Fruit fly (Drosophila melanogaster): ENCODE data around the gene CG13070.

CG13070 gene

dm6 chr3L:16228659-16229205 is 34.4 kb upstream of the CG13070 start, which contains the start of gene Tmx3 (continued):
- TF ChIP-seq dsx (GFP tag; optimal IDR thresholded peaks at IDR 0.05; ENCODE audit: poor library complexity, severe bottlenecking) (peak; percentile 83), CG9139 (GFP tag; optimal IDR thresholded peaks at IDR 0.05) (no peak), CG11294 (GFP tag; IDR thresholded peaks at IDR 0.05) (peak; percentile 87), CG6276 (GFP tag; optimal IDR thresholded peaks at IDR 0.05) (no peak), CG10669 (GFP tag; optimal IDR thresholded peaks at IDR 0.05) (peak; percentile 71), CG11902 (GFP tag; optimal IDR thresholded peaks at IDR 0.05) (peak; percentile 64), fkh (GFP tag; optimal IDR thresholded peaks at IDR 0.05) (peak; percentile 98), Blimp-1 (GFP tag; optimal IDR thresholded peaks at IDR 0.05) (peak; percentile 42), Hr38 (GFP tag; optimal IDR thresholded peaks at IDR 0.05) (no peak), acj6 (GFP tag; optimal IDR thresholded peaks at IDR 0.05) (peak; percentile 86), CG1621 (tag; optimal IDR thresholded peaks at IDR 0.05) (no peak), CG6854 (GFP tag; optimal IDR thresholded peaks at IDR 0.05) (no peak), pdm3 (GFP tag; optimal IDR thresholded peaks at IDR 0.05) (peak; percentile 80), Lpt (GFP tag; optimal IDR thresholded peaks at IDR 0.05) (no peak), spab (GFP tag; optimal IDR thresholded peaks at IDR 0.05) (no peak)

- no peak for TF ChIP-seq CG8632 (GFP tag; optimal IDR thresholded peaks at IDR 0.05)
- no peak for TF ChIP-seq Sox102F (GFP tag; optimal IDR thresholded peaks at IDR 0.05)
- no peak for TF ChIP-seq fd59A (GFP tag; optimal IDR thresholded peaks at IDR 0.05)
- TF ChIP-seq dsx (GFP tag; optimal IDR thresholded peaks at IDR 0.05; ENCODE audit: poor library complexity, severe bottlenecking) = peak; percentile 48
- TF ChIP-seq CG15336 (GFP tag; IDR thresholded peaks at IDR 0.05) = no peak
- peak; percentile 18 for TF ChIP-seq esn (GFP tag; optimal IDR thresholded peaks at IDR 0.05)
- TF ChIP-seq fkh (GFP tag; optimal IDR thresholded peaks at IDR 0.05) = peak; percentile 88
- TF ChIP-seq CG3032 (tag; optimal IDR thresholded peaks at IDR 0.05) = peak; percentile 56
- no peak for TF ChIP-seq CG3919 (GFP tag; optimal IDR thresholded peaks at IDR 0.05)
- TF ChIP-seq topi (GFP tag; optimal IDR thresholded peaks at IDR 0.05) = peak; percentile 7
- TF ChIP-seq CG10669 (GFP tag; optimal IDR thresholded peaks at IDR 0.05) = peak; percentile 11
- TF ChIP-seq Ets21C (GFP tag; optimal IDR thresholded peaks at IDR 0.05) = no peak
- TF ChIP-seq CG11294 (GFP tag; IDR thresholded peaks at IDR 0.05) = no peak
- no peak for TF ChIP-seq CG16779 (tag; optimal IDR thresholded peaks at IDR 0.05)
- TF ChIP-seq salr (GFP tag; optimal IDR thresholded peaks at IDR 0.05) = peak in 1 of 2 experiments; percentile 2
- TF ChIP-seq svp (GFP tag) = peak; percentile 85
- no peak for TF ChIP-seq dac (GFP tag; optimal IDR thresholded peaks at IDR 0.05)
- peak; percentile 77 for TF ChIP-seq Sox14 (GFP tag; optimal IDR thresholded peaks at IDR 0.05)
- no peak for TF ChIP-seq Sox15 (GFP tag; optimal IDR thresholded peaks at IDR 0.05)
- no peak for TF ChIP-seq net (GFP tag; optimal IDR thresholded peaks at IDR 0.05)
- TF ChIP-seq CG8119 (GFP tag; IDR thresholded peaks at IDR 0.05) = no peak
- peak; percentile 7 for TF ChIP-seq Eip75B (GFP tag; optimal IDR thresholded peaks at IDR 0.05)
- TF ChIP-seq CG11902 (GFP tag; optimal IDR thresholded peaks at IDR 0.05) = no peak
- TF ChIP-seq Eip78C (GFP tag) = peak; percentile 60
- TF ChIP-seq CG6808 (GFP tag; optimal IDR thresholded peaks at IDR 0.05) = peak; percentile 24
- TF ChIP-seq Ets96B (tag; optimal IDR thresholded peaks at IDR 0.05) = peak; percentile 17
- TF ChIP-seq ss (GFP tag; optimal IDR thresholded peaks at IDR 0.05) = peak; percentile 11 to 26
- no peak for TF ChIP-seq acj6 (GFP tag; optimal IDR thresholded peaks at IDR 0.05)
Observed at dm6 chr3L:16231857-16232256, 31.3 kb upstream of the CG13070 start, which contains the start of the genes PDCD-5 and MED10. PDCD-5 (minus strand) TSS chr3L:16232038. MED10 (plus strand) TSS chr3L:16232084.

dm6 chr3L:16232924-16233323 is 30.2 kb upstream of the CG13070 start, which contains the start of gene Hsc20:
Hsc20 (plus strand) TSS chr3L:16233127.
- TF ChIP-seq Eip78C (GFP tag) (peak; percentile 14), CG8319 (GFP tag; optimal IDR thresholded peaks at IDR 0.05) (no peak), CG15336 (GFP tag; IDR thresholded peaks at IDR 0.05) (no peak), Gug (GFP tag; IDR thresholded peaks at IDR 0.05) (no peak), fkh (GFP tag; optimal IDR thresholded peaks at IDR 0.05) (peak; percentile 57)

Measured in whole organism, prepupa.